Worm (Caenorhabditis elegans): ENCODE data around the gene T21H3.5.

- TF ChIP-seq hmg-4 (GFP tag; optimal IDR thresholded peaks at IDR 0.05) = no peak
- TF ChIP-seq flt-1 (GFP tag; IDR thresholded peaks at IDR 0.05) = no peak
- no peak for TF ChIP-seq hmbx-1 (tag; optimal IDR thresholded peaks at IDR 0.05)
- TF ChIP-seq ama-1 (optimal IDR thresholded peaks at IDR 0.05) = no peak
- no peak for TF ChIP-seq tra-4 (tag; optimal IDR thresholded peaks at IDR 0.05)
These were observed 43.5 kb upstream of the T21H3.5 start, which contains the start of gene Y50D4A.1 for ce11 chrV:1207589-1207988.
